Worm (Caenorhabditis elegans): ENCODE measurements around the gene F01F1.2.

F01F1.2 gene

ce11 chrIII:5875418-5875702 is 3.0 kb upstream of the F01F1.2 start:
- TF ChIP-seq nhr-21 (tag; optimal IDR thresholded peaks at IDR 0.05), result no peak
- TF ChIP-seq ceh-16 (tag; optimal IDR thresholded peaks at IDR 0.05), result no peak
- TF ChIP-seq nhr-77 (tag; optimal IDR thresholded peaks at IDR 0.05), result no peak
- no peak for TF ChIP-seq peb-1 (tag; optimal IDR thresholded peaks at IDR 0.05)
- TF ChIP-seq elt-1 (tag; optimal IDR thresholded peaks at IDR 0.05), result no peak
- no peak for TF ChIP-seq sma-9 (GFP tag; optimal IDR thresholded peaks at IDR 0.05)
- TF ChIP-seq sma-9 (tag; optimal IDR thresholded peaks at IDR 0.05), result no peak
- TF ChIP-seq unc-62 (GFP tag; optimal IDR thresholded peaks at IDR 0.05), result no peak
- TF ChIP-seq mab-5 (tag; optimal IDR thresholded peaks at IDR 0.05), result no peak
- TF ChIP-seq ztf-4 (tag; optimal IDR thresholded peaks at IDR 0.05), result no peak
- no peak for TF ChIP-seq nhr-23 (tag; optimal IDR thresholded peaks at IDR 0.05)
- no peak for TF ChIP-seq lin-13 (GFP tag; optimal IDR thresholded peaks at IDR 0.05)
- TF ChIP-seq gmeb-1 (tag; optimal IDR thresholded peaks at IDR 0.05), result no peak
- no peak for TF ChIP-seq Y55F3AM.14 (GFP tag; optimal IDR thresholded peaks at IDR 0.05)
- no peak for TF ChIP-seq dmd-4 (tag; optimal IDR thresholded peaks at IDR 0.05)
- TF ChIP-seq zag-1 (tag; optimal IDR thresholded peaks at IDR 0.05), result no peak
- no peak for TF ChIP-seq lin-39 (tag; optimal IDR thresholded peaks at IDR 0.05)
- TF ChIP-seq sma-3 (GFP tag; optimal IDR thresholded peaks at IDR 0.05), result no peak
- no peak for TF ChIP-seq unc-39 (tag; optimal IDR thresholded peaks at IDR 0.05)
- no peak for TF ChIP-seq snpc-4 (tag; optimal IDR thresholded peaks at IDR 0.05)
- TF ChIP-seq aly-2 (tag; optimal IDR thresholded peaks at IDR 0.05), result no peak

- no peak for TF ChIP-seq sma-3 (GFP tag; optimal IDR thresholded peaks at IDR 0.05)
- TF ChIP-seq lin-13 (GFP tag; optimal IDR thresholded peaks at IDR 0.05), result peak; percentile 5
These were observed 2.6 kb upstream of the F01F1.2 start for ce11 chrIII:5875705-5876104.

- TF ChIP-seq nhr-10 (tag; optimal IDR thresholded peaks at IDR 0.05), result no peak
- TF ChIP-seq ztf-11 (tag; optimal IDR thresholded peaks at IDR 0.05), result no peak
- no peak for TF ChIP-seq C34F6.9 (tag; optimal IDR thresholded peaks at IDR 0.05)
- TF ChIP-seq sem-4 (tag; optimal IDR thresholded peaks at IDR 0.05), result no peak
- no peak for TF ChIP-seq elt-3 (tag; optimal IDR thresholded peaks at IDR 0.05)
- peak; percentile 6 for TF ChIP-seq blmp-1 (tag; optimal IDR thresholded peaks at IDR 0.05; ENCODE audit: insufficient read depth)
- TF ChIP-seq peb-1 (tag; optimal IDR thresholded peaks at IDR 0.05), result no peak
- no peak for TF ChIP-seq snpc-4 (tag; optimal IDR thresholded peaks at IDR 0.05)
- no peak for TF ChIP-seq lin-39 (tag; optimal IDR thresholded peaks at IDR 0.05)
- no peak for TF ChIP-seq ztf-1 (GFP tag; conservative IDR thresholded peaks at IDR 0.05)
- no peak for TF ChIP-seq nhr-77 (tag; optimal IDR thresholded peaks at IDR 0.05)
- TF ChIP-seq mbf-1 (tag; optimal IDR thresholded peaks at IDR 0.05), result no peak
- no peak for TF ChIP-seq ztf-4 (tag; optimal IDR thresholded peaks at IDR 0.05)
- TF ChIP-seq nhr-237 (tag; optimal IDR thresholded peaks at IDR 0.05), result no peak
- TF ChIP-seq sma-9 (GFP tag; optimal IDR thresholded peaks at IDR 0.05), result no peak
- no peak for TF ChIP-seq sma-9 (tag; optimal IDR thresholded peaks at IDR 0.05)
- peak; percentile 86 for TF ChIP-seq ama-1 (optimal IDR thresholded peaks at IDR 0.05)
- no peak for TF ChIP-seq alr-1 (tag; optimal IDR thresholded peaks at IDR 0.05)
- TF ChIP-seq ceh-16 (tag; optimal IDR thresholded peaks at IDR 0.05), result peak; percentile 9
- TF ChIP-seq fos-1 (tag; optimal IDR thresholded peaks at IDR 0.05), result peak; percentile 3
- peak; percentile 8 for TF ChIP-seq sma-3 (GFP tag; optimal IDR thresholded peaks at IDR 0.05)
- TF ChIP-seq unc-62 (GFP tag; optimal IDR thresholded peaks at IDR 0.05), result no peak
- no peak for TF ChIP-seq skn-1 (tag; optimal IDR thresholded peaks at IDR 0.05)
- no peak for TF ChIP-seq lsy-2 (tag; optimal IDR thresholded peaks at IDR 0.05)
- TF ChIP-seq ceh-82 (tag; optimal IDR thresholded peaks at IDR 0.05), result no peak
- TF ChIP-seq elt-1 (tag; optimal IDR thresholded peaks at IDR 0.05), result no peak
- TF ChIP-seq R02D3.7 (tag; optimal IDR thresholded peaks at IDR 0.05), result no peak
- TF ChIP-seq crh-2 (tag; optimal IDR thresholded peaks at IDR 0.05), result no peak
- TF ChIP-seq dmd-4 (tag; optimal IDR thresholded peaks at IDR 0.05), result no peak
- TF ChIP-seq nhr-11 (tag; optimal IDR thresholded peaks at IDR 0.05), result no peak
- no peak for TF ChIP-seq Y55F3AM.14 (GFP tag; optimal IDR thresholded peaks at IDR 0.05)
- no peak for TF ChIP-seq nhr-6 (tag; optimal IDR thresholded peaks at IDR 0.05)
- no peak for TF ChIP-seq aly-2 (tag; optimal IDR thresholded peaks at IDR 0.05)
- TF ChIP-seq unc-39 (tag; optimal IDR thresholded peaks at IDR 0.05), result no peak
- TF ChIP-seq lin-13 (GFP tag; optimal IDR thresholded peaks at IDR 0.05), result no peak
- no peak for TF ChIP-seq zag-1 (tag; optimal IDR thresholded peaks at IDR 0.05)
- peak; percentile 3 for TF ChIP-seq nhr-129 (tag; optimal IDR thresholded peaks at IDR 0.05)
- peak; percentile 15 for TF ChIP-seq F13H6.1 (tag; optimal IDR thresholded peaks at IDR 0.05)
- peak; percentile 23 for TF ChIP-seq gmeb-1 (tag; optimal IDR thresholded peaks at IDR 0.05)
- no peak for TF ChIP-seq unc-55 (GFP tag; optimal IDR thresholded peaks at IDR 0.05)
- TF ChIP-seq mdl-1 (tag; optimal IDR thresholded peaks at IDR 0.05), result no peak
- TF ChIP-seq nhr-25 (tag; optimal IDR thresholded peaks at IDR 0.05), result peak; percentile 37
- no peak for TF ChIP-seq ZK546.5 (tag; optimal IDR thresholded peaks at IDR 0.05)
- TF ChIP-seq nhr-12 (tag; optimal IDR thresholded peaks at IDR 0.05), result no peak
- TF ChIP-seq egl-27 (tag; optimal IDR thresholded peaks at IDR 0.05), result no peak
- TF ChIP-seq mab-5 (tag; optimal IDR thresholded peaks at IDR 0.05), result no peak
- TF ChIP-seq lin-11 (tag; optimal IDR thresholded peaks at IDR 0.05), result no peak
- TF ChIP-seq nhr-23 (tag; optimal IDR thresholded peaks at IDR 0.05), result no peak
These were observed 2.1 kb upstream of the F01F1.2 start, which contains the start of gene aldo-2 for ce11 chrIII:5876140-5876675. aldo-2 (minus strand) TSS chrIII:5876625.
